Worm (Caenorhabditis elegans): Measurements from ENCODE around the gene ubc-26.

The ubc-26 gene

DNA sequence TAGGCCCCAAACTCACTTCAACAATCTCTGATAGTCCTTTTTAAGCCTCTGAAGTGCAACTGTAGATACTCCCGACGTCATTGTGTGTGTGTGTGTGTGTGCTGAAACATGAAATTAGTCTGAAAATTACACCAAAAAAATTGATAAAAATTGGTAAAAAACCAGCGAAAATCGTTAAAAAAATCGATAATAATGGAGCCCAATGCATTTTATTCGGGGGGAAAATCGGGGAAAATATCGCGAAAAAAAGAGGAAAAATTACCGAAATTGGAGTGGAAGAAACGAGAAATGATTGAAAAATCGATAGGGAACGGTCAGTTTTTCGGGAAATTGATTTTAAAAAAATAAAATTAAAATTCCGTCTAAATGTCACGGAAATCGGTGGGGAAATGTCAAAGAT is at the start of gene ubc-26:
Gene ubc-26 (minus strand): TSS at position 101 of the 400 bp plus-strand sequence.
- TF ChIP-seq gmeb-1 (tag; optimal IDR thresholded peaks at IDR 0.05) (no peak), nhr-129 (tag; optimal IDR thresholded peaks at IDR 0.05) (no peak), unc-55 (GFP tag; optimal IDR thresholded peaks at IDR 0.05) (no peak), sma-9 (GFP tag; optimal IDR thresholded peaks at IDR 0.05) (no peak), sma-9 (tag; optimal IDR thresholded peaks at IDR 0.05) (no peak), mbf-1 (tag; optimal IDR thresholded peaks at IDR 0.05) (no peak), peb-1 (tag; optimal IDR thresholded peaks at IDR 0.05) (no peak), sem-4 (tag; optimal IDR thresholded peaks at IDR 0.05) (no peak), elt-3 (tag; optimal IDR thresholded peaks at IDR 0.05) (no peak), ztf-1 (GFP tag; conservative IDR thresholded peaks at IDR 0.05) (no peak), nhr-6 (tag; optimal IDR thresholded peaks at IDR 0.05) (no peak), sma-3 (GFP tag; optimal IDR thresholded peaks at IDR 0.05) (no peak), mdl-1 (tag; optimal IDR thresholded peaks at IDR 0.05) (no peak), nhr-23 (tag; optimal IDR thresholded peaks at IDR 0.05) (no peak), elt-1 (tag; optimal IDR thresholded peaks at IDR 0.05) (no peak), nhr-21 (tag; optimal IDR thresholded peaks at IDR 0.05) (no peak), unc-62 (GFP tag; optimal IDR thresholded peaks at IDR 0.05) (no peak), nhr-25 (tag; optimal IDR thresholded peaks at IDR 0.05) (no peak), dmd-4 (tag; optimal IDR thresholded peaks at IDR 0.05) (no peak), crh-2 (tag; optimal IDR thresholded peaks at IDR 0.05) (no peak)

DNA sequence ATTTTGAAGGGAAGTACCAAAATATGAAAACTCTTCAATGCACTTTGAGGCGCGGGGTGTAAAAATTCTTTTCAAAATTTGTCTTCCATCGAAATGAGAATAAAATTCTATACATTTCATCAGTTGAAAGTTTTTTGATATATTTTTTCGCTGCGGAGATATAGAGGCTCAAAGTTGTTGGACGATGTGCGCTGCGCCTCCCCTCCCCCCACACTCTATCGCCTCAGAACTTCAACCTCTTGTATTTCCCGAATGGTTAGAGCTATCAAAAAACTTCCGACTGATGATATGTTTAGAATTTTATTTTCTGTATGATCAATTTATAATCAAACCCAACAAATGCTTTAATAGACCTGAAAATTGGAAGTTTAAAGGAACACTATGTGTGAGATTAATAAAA is 48.5 kb upstream of the ubc-26 start:
- no peak for TF ChIP-seq nhr-6 (tag; optimal IDR thresholded peaks at IDR 0.05)
- no peak for TF ChIP-seq ztf-11 (tag; optimal IDR thresholded peaks at IDR 0.05)
- no peak for TF ChIP-seq nhr-21 (tag; optimal IDR thresholded peaks at IDR 0.05)
- no peak for TF ChIP-seq ZK546.5 (tag; optimal IDR thresholded peaks at IDR 0.05)
- TF ChIP-seq ztf-1 (GFP tag; conservative IDR thresholded peaks at IDR 0.05), result no peak
- no peak for TF ChIP-seq unc-39 (tag; optimal IDR thresholded peaks at IDR 0.05)
- no peak for TF ChIP-seq Y55F3AM.14 (GFP tag; optimal IDR thresholded peaks at IDR 0.05)
- TF ChIP-seq sma-3 (GFP tag; optimal IDR thresholded peaks at IDR 0.05), result no peak
- no peak for TF ChIP-seq R02D3.7 (tag; optimal IDR thresholded peaks at IDR 0.05)

DNA sequence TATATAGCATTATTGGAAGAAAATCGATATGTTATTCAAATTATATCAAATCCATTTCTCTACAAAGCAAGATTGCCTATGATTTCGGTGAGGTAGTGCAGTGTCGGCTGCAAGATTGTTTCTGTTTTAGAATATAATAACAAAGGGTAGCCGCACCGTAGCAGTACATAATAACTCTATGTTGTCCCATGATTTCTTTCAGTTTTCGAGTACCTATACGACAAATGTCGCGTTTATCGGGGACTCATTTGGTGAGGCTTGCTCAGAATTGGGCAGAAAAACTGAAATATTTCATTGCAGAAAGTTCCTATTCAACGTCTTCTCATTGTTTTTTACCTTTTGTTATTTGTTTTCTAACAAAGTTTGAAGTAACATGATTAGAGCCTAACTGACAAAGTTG is 46.3 kb upstream of the ubc-26 start, which contains the start of gene srw-79:
Gene srw-79 (plus strand): TSS at position 301 of the 400 bp plus-strand sequence.
- TF ChIP-seq nhr-25 (tag; optimal IDR thresholded peaks at IDR 0.05) (no peak), nhr-21 (tag; optimal IDR thresholded peaks at IDR 0.05) (no peak), ZK546.5 (tag; optimal IDR thresholded peaks at IDR 0.05) (no peak), nhr-77 (tag; optimal IDR thresholded peaks at IDR 0.05) (no peak)

DNA sequence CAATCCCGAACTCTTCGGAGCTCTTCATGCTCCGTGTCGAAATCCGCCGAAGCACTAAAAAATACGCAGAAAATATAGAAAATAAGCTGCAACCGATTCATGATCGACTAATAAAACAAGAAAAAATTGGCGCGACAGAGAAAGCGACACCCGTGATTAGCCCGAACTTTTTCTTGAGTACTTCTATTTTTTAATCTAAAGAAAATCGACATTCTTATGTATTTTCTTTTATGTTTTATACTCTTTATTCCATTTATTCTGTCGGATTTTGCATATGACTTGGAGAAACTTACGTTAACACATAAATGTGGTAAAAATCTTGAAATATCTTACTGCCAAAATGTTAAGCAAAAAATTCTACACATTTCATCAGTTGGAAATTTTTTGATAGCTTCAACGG is 43.8 kb upstream of the ubc-26 start, which contains the start of the genes irld-50 and irld-49:
Gene irld-50 (minus strand): TSS at position 101 of the 400 bp plus-strand sequence.
Gene irld-49 (plus strand): TSS at position 211 of the 400 bp plus-strand sequence.
- TF ChIP-seq lin-11 (tag; optimal IDR thresholded peaks at IDR 0.05) (no peak), zag-1 (tag; optimal IDR thresholded peaks at IDR 0.05) (no peak), lin-39 (tag; optimal IDR thresholded peaks at IDR 0.05) (no peak), ceh-82 (tag; optimal IDR thresholded peaks at IDR 0.05) (no peak), ztf-11 (tag; optimal IDR thresholded peaks at IDR 0.05) (no peak), mdl-1 (tag; optimal IDR thresholded peaks at IDR 0.05) (no peak), ama-1 (optimal IDR thresholded peaks at IDR 0.05) (no peak), nhr-21 (tag; optimal IDR thresholded peaks at IDR 0.05) (no peak), nhr-10 (tag; optimal IDR thresholded peaks at IDR 0.05) (no peak), elt-3 (tag; optimal IDR thresholded peaks at IDR 0.05) (no peak), ceh-16 (tag; optimal IDR thresholded peaks at IDR 0.05) (no peak)

DNA sequence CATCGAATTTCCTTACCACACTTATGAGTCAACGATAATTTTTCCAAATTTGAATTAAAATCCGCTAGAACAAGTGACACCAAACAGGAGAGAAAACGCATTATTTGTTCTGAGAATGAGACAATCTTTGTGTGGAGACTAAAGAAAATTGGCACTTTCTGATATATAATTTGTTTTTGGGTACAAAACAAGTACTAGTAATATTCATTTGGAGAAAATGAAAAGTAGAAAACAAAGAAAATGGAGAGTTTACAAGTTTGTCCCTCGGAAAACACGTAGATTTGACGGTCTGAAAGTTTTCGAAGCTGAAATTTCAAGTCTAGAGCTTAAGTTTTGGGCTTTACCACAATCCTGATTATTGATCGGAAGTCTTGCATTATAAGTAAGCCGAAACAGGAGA is 40.6 kb upstream of the ubc-26 start, which contains the start of gene irld-66:
Gene irld-66 (minus strand): TSS at position 101 of the 400 bp plus-strand sequence.
- no peak for TF ChIP-seq unc-55 (GFP tag; optimal IDR thresholded peaks at IDR 0.05)
- TF ChIP-seq alr-1 (tag; optimal IDR thresholded peaks at IDR 0.05), result no peak

DNA sequence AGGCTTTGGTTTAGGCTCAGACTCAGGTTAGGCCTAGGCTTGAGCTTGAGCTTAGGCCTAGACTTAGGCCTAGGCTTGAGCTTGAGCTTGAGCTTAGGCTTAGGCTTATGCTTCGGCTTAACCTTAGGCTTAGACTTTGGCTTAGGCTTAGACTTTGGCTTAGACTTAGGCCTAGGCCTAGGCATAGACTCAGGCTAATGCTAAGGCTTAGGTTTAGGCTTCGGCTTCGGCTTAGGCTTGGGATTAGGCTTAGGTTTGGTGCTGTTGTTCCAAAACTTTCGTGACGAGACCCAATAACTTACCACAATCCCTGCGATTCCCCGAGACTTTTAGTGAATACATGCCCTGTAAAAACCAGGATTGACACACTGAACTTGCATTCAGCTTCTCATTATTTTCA is 39.5 kb upstream of the ubc-26 start:
- TF ChIP-seq elt-1 (tag; optimal IDR thresholded peaks at IDR 0.05), result no peak
- TF ChIP-seq ama-1 (optimal IDR thresholded peaks at IDR 0.05), result no peak
- no peak for TF ChIP-seq mab-5 (tag; optimal IDR thresholded peaks at IDR 0.05)
- TF ChIP-seq zag-1 (tag; optimal IDR thresholded peaks at IDR 0.05), result no peak
- no peak for TF ChIP-seq ztf-11 (tag; optimal IDR thresholded peaks at IDR 0.05)
- TF ChIP-seq ZK546.5 (tag; optimal IDR thresholded peaks at IDR 0.05), result no peak
- TF ChIP-seq ceh-82 (tag; optimal IDR thresholded peaks at IDR 0.05), result no peak
- no peak for TF ChIP-seq F13H6.1 (tag; optimal IDR thresholded peaks at IDR 0.05)
- no peak for TF ChIP-seq Y55F3AM.14 (GFP tag; optimal IDR thresholded peaks at IDR 0.05)
- TF ChIP-seq nhr-237 (tag; optimal IDR thresholded peaks at IDR 0.05), result no peak
- no peak for TF ChIP-seq mdl-1 (tag; optimal IDR thresholded peaks at IDR 0.05)
- no peak for TF ChIP-seq nhr-6 (tag; optimal IDR thresholded peaks at IDR 0.05)
- no peak for TF ChIP-seq alr-1 (tag; optimal IDR thresholded peaks at IDR 0.05)
- no peak for TF ChIP-seq sem-4 (tag; optimal IDR thresholded peaks at IDR 0.05)

All from whole organism, L2 larva.